Fruit fly (Drosophila melanogaster): ENCODE data around the gene Cse1.

Gene Cse1

DNA sequence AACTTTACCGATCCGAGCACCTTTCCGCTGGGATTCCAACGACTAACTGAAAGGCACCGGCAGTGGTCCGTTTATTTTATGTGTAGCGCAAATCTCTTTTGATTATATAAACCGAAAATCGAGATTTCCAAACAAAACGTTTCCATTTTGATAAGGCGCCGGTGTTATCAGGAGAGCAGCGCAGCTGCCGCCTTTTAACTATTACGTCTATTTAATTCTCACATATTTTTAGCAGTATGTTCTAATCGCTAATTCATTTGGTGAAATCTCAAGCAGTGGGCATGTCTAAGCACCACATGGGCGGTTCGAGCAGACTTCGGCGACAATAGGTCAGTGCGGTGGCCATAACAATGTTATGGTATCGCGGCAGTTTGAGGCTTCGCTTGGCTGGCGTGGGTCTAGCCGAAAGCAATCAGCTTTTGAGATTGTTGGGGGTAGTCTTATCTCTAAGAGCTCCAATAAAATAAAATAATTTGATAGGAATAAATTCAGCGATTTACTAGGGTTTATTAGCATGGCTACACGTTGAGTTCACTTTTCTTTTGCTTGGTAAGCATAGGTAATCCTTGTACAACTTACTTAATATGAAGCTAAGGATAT, 34.2 kb downstream of the Cse1 start, which contains the start of gene Cyt-b5-r (continued):
- TF ChIP-seq CG13123 (GFP tag; optimal IDR thresholded peaks at IDR 0.05) (no peak), ewg (GFP tag; optimal IDR thresholded peaks at IDR 0.05) (no peak), CG9817 (tag; optimal IDR thresholded peaks at IDR 0.05) (no peak), scrt (GFP tag; optimal IDR thresholded peaks at IDR 0.05) (no peak), Nf-YC (tag; optimal IDR thresholded peaks at IDR 0.05) (no peak), bcd (GFP tag; optimal IDR thresholded peaks at IDR 0.05) (no peak), CG12744 (GFP tag; optimal IDR thresholded peaks at IDR 0.05) (no peak), CG2116 (GFP tag; optimal IDR thresholded peaks at IDR 0.05) (no peak), CG30403 (GFP tag; optimal IDR thresholded peaks at IDR 0.05) (no peak), Hey (tag; optimal IDR thresholded peaks at IDR 0.05) (peak; percentile 27), Med (GFP tag) (peak; percentile 17), CG17186 (GFP tag; optimal IDR thresholded peaks at IDR 0.05) (no peak), bsh (GFP tag; optimal IDR thresholded peaks at IDR 0.05) (no peak), CG33557 (GFP tag; optimal IDR thresholded peaks at IDR 0.05) (no peak), Hand (GFP tag; optimal IDR thresholded peaks at IDR 0.05) (peak; percentile 26), CG14965 (GFP tag; optimal IDR thresholded peaks at IDR 0.05; ENCODE audit: borderline replicate concordance) (no peak), MBD-R2 (GFP tag; IDR thresholded peaks at IDR 0.05) (no peak), CG12769 (tag; optimal IDR thresholded peaks at IDR 0.05) (no peak), sug (tag; optimal IDR thresholded peaks at IDR 0.05) (peak; percentile 100), CG6689 (GFP tag; IDR thresholded peaks at IDR 0.05) (no peak), crol (GFP tag; IDR thresholded peaks at IDR 0.05) (no peak), grn (GFP tag; optimal IDR thresholded peaks at IDR 0.05) (peak; percentile 62), mirr (GFP tag; optimal IDR thresholded peaks at IDR 0.05) (peak; percentile 91), Hr78 (GFP tag; optimal IDR thresholded peaks at IDR 0.05) (peak in 1 of 2 experiments; percentile 56), CG2678 (tag; optimal IDR thresholded peaks at IDR 0.05) (peak; percentile 31), nerfin-2 (GFP tag; IDR thresholded peaks at IDR 0.05; ENCODE audit: partially characterized antibody) (no peak), da (GFP tag; optimal IDR thresholded peaks at IDR 0.05) (no peak), CG18599 (GFP tag; optimal IDR thresholded peaks at IDR 0.05) (peak; percentile 2), gt (GFP tag; IDR thresholded peaks at IDR 0.05) (no peak), CG6765 (GFP tag; optimal IDR thresholded peaks at IDR 0.05) (no peak), Pdp1 (GFP tag; optimal IDR thresholded peaks at IDR 0.05) (peak in 1 of 2 experiments; percentile 98), CoRest (tag; optimal IDR thresholded peaks at IDR 0.05) (no peak), cwo (GFP tag; optimal IDR thresholded peaks at IDR 0.05) (peak; percentile 83), Dip3 (GFP tag; optimal IDR thresholded peaks at IDR 0.05) (no peak), wor (GFP tag; IDR thresholded peaks at IDR 0.05) (no peak), phol (tag; optimal IDR thresholded peaks at IDR 0.05) (no peak), sens-2 (GFP tag; IDR thresholded peaks at IDR 0.05) (0 out of 2 replicates have a peak, but pooled peaks have one; percentile 6), slou (GFP tag; optimal IDR thresholded peaks at IDR 0.05) (no peak), Ets65A (GFP tag) (peak; percentile 66), trem (tag; optimal IDR thresholded peaks at IDR 0.05) (no peak), sd (tag; optimal IDR thresholded peaks at IDR 0.05) (peak; percentile 58), sens (GFP tag) (peak; percentile 18), insv (GFP tag; optimal IDR thresholded peaks at IDR 0.05) (no peak), Asciz (GFP tag; optimal IDR thresholded peaks at IDR 0.05) (no peak), B-H2 (GFP tag; optimal IDR thresholded peaks at IDR 0.05) (peak; percentile 34)
